Worm (Caenorhabditis elegans) whole organism, mixed stage, embryonic: ENCODE measurements around the gene nhr-173.

ENCODE experiments used
- mab-5 ChIP-seq: fragments of 150-350 bp; optimal IDR thresholded peaks from 2 replicates; lab custom pipeline; 2014; ENCODE audit warnings: missing biosample characterization, missing genetic modification characterization
- mep-1 ChIP-seq: fragments of 150-350 bp; optimal IDR thresholded peaks from 2 replicates; lab custom pipeline; 2017; ENCODE audit warnings: missing biosample characterization, missing genetic modification reagents, missing genetic modification characterization, inconsistent platforms
- nhr-12 ChIP-seq: fragments of 150-350 bp; optimal IDR thresholded peaks from 2 replicates; lab custom pipeline; 2014; ENCODE audit warnings: missing biosample characterization, missing genetic modification characterization
- nhr-237 ChIP-seq: fragments of 150-350 bp; optimal IDR thresholded peaks from 2 replicates; lab custom pipeline; 2014; ENCODE audit warnings: missing biosample characterization, missing genetic modification characterization
- snpc-4 ChIP-seq: fragments of 150-350 bp; optimal IDR thresholded peaks from 2 replicates; lab custom pipeline; 2014; ENCODE audit warnings: missing biosample characterization, missing genetic modification characterization

ce11 chrX:6617622-6618021, 37.7 kb upstream of the nhr-173 start:
- TF ChIP-seq nhr-12 (tag; lab: Kevin White, UChicago) (no peak), nhr-237 (tag; lab: Kevin White, UChicago) (no peak), mep-1 (tag; lab: Kevin White, UChicago) (no peak), mab-5 (no peak), snpc-4 (tag; lab: Kevin White, UChicago) (no peak)
